Fruit fly (Drosophila melanogaster) whole organism, embryonic: ENCODE measurements around the gene pkaap.

Experiments used
- CG10209 ChIP-seq: fragments of 200-800 bp; sonication (Bioruptor generic); optimal IDR thresholded peaks from 3 replicates; lab custom pipeline; 2017; ENCODE audit warnings: missing biosample characterization, mild to moderate bottlenecking, missing genetic modification characterization, missing genetic modification reagents
- CG10431 ChIP-seq: fragments of 200-800 bp; sonication (Bioruptor generic); optimal IDR thresholded peaks from 3 replicates; lab custom pipeline; 2018; ENCODE audit warnings: missing biosample characterization, mild to moderate bottlenecking, missing genetic modification characterization
- CG12104 ChIP-seq: fragments of 200-800 bp; sonication (Bioruptor generic); optimal IDR thresholded peaks from 3 replicates; lab custom pipeline; 2016; ENCODE audit warnings: missing biosample characterization, missing genetic modification characterization
- CG12236 ChIP-seq: fragments of 200-800 bp; sonication (Bioruptor generic); optimal IDR thresholded peaks from 2 replicates; lab custom pipeline; 2016; ENCODE audit warnings: missing biosample characterization, missing genetic modification characterization
- CG14050 ChIP-seq: fragments of 200-800 bp; sonication (Bioruptor generic); IDR thresholded peaks from 3 replicates; pipeline ENCODE4 v1.3.6; 2022; ENCODE audit warnings: missing biosample characterization, missing genetic modification characterization
- CG15514 ChIP-seq: fragments of 200-800 bp; sonication (Bioruptor generic); optimal IDR thresholded peaks from 3 replicates; lab custom pipeline; 2017; ENCODE audit warnings: missing biosample characterization, missing genetic modification characterization, mild to moderate bottlenecking, moderate library complexity, missing genetic modification reagents
- CG17328 ChIP-seq: fragments of 200-800 bp; sonication (Bioruptor generic); IDR thresholded peaks from 2 replicates; pipeline ENCODE4 v1.3.6; 2022; ENCODE audit warnings: missing biosample characterization, missing genetic modification characterization
- CG2129 ChIP-seq: fragments of 200-800 bp; sonication (Bioruptor generic); IDR thresholded peaks from 2 replicates; pipeline ENCODE4 v1.3.6; 2022; ENCODE audit warnings: missing biosample characterization, missing genetic modification characterization; ENCODE audit not compliant: partially characterized antibody
- CG2889 ChIP-seq: fragments of 200-800 bp; sonication (Bioruptor generic); IDR thresholded peaks from 3 replicates; pipeline ENCODE4 v1.3.6; 2022; ENCODE audit warnings: missing biosample characterization, missing genetic modification characterization
- CG30431 ChIP-seq: fragments of 200-800 bp; sonication (Bioruptor generic); optimal IDR thresholded peaks from 2 replicates; lab custom pipeline; 2017; ENCODE audit warnings: missing biosample characterization, missing genetic modification characterization
- CG33213 ChIP-seq: fragments of 200-800 bp; sonication (Bioruptor generic); optimal IDR thresholded peaks from 3 replicates; lab custom pipeline; 2016; ENCODE audit warnings: missing biosample characterization, missing genetic modification characterization
- CG3407 ChIP-seq: fragments of 200-800 bp; sonication (Bioruptor generic); optimal IDR thresholded peaks from 2 replicates; lab custom pipeline; 2018; ENCODE audit warnings: missing biosample characterization, mild to moderate bottlenecking, missing genetic modification characterization
- CG34422 ChIP-seq: fragments of 200-800 bp; sonication (Bioruptor generic); IDR thresholded peaks from 3 replicates; pipeline ENCODE4 v1.3.6; 2022; ENCODE audit warnings: missing biosample characterization, missing genetic modification characterization
- CG6175 ChIP-seq: fragments of 200-800 bp; sonication (Bioruptor generic); IDR thresholded peaks from 3 replicates; pipeline ENCODE4 v1.3.6; 2022; ENCODE audit warnings: missing biosample characterization, missing genetic modification characterization
- CG6689 ChIP-seq: fragments of 200-800 bp; sonication (Bioruptor generic); IDR thresholded peaks from 2 replicates; pipeline ENCODE4 v1.3.6; 2022; ENCODE audit warnings: missing biosample characterization, missing genetic modification characterization
- CG9437 ChIP-seq: fragments of 200-800 bp; sonication (Bioruptor generic); optimal IDR thresholded peaks from 2 replicates; lab custom pipeline; 2018; ENCODE audit warnings: missing biosample characterization, mild to moderate bottlenecking, missing genetic modification characterization
- Dfd ChIP-seq, 2 experiments: fragments of >200 bp; optimal IDR thresholded peaks; 2 replicates each; lab custom pipeline; 2017; ENCODE audit warnings: missing biosample characterization in 2 of 2, missing genetic modification characterization in 2 of 2
- Dp ChIP-seq: fragments of 200-800 bp; sonication (Bioruptor generic); optimal IDR thresholded peaks from 2 replicates; lab custom pipeline; 2018; ENCODE audit warnings: missing biosample characterization, mild to moderate bottlenecking, missing genetic modification characterization, moderate library complexity
- Fer3 ChIP-seq: fragments of 200-800 bp; sonication (Bioruptor generic); optimal IDR thresholded peaks from 2 replicates; lab custom pipeline; 2018; ENCODE audit warnings: missing biosample characterization, mild to moderate bottlenecking, missing genetic modification characterization, moderate library complexity
- Gug ChIP-seq: fragments of 200-800 bp; sonication (Bioruptor generic); IDR thresholded peaks from 4 replicates; pipeline ENCODE4 v1.3.6; 2022; ENCODE audit warnings: missing biosample characterization, missing genetic modification characterization
- HLHmδ ChIP-seq: fragments of 200-800 bp; sonication (Bioruptor generic); optimal IDR thresholded peaks from 2 replicates; lab custom pipeline; 2018; ENCODE audit warnings: missing biosample characterization, mild to moderate bottlenecking, missing genetic modification characterization, moderate library complexity
- Hmx ChIP-seq: fragments of 200-800 bp; sonication (Bioruptor generic); optimal IDR thresholded peaks from 2 replicates; lab custom pipeline; 2016; ENCODE audit warnings: missing biosample characterization, missing genetic modification characterization
- Hr51 ChIP-seq, 2 experiments: fragments of 200-800 bp; sonication (Bioruptor generic); optimal IDR thresholded peaks; 2 replicates in 1 of 2; 3 replicates in 1 of 2; lab custom pipeline; 2016 to 2018; ENCODE audit warnings: missing biosample characterization in 2 of 2, missing genetic modification characterization in 2 of 2, mild to moderate bottlenecking in 1 of 2, moderate library complexity in 1 of 2
- MBD-R2 ChIP-seq: fragments of 200-800 bp; sonication (Bioruptor generic); IDR thresholded peaks from 2 replicates; pipeline ENCODE4 v1.3.6; 2022; ENCODE audit warnings: missing biosample characterization, missing genetic modification characterization
- Myb ChIP-seq: fragments of 200-800 bp; sonication (Bioruptor generic); optimal IDR thresholded peaks from 2 replicates; lab custom pipeline; 2016; ENCODE audit warnings: missing biosample characterization, missing genetic modification characterization
- NK7.1 ChIP-seq: fragments of 200-800 bp; sonication (Bioruptor generic); optimal IDR thresholded peaks from 3 replicates; lab custom pipeline; 2016; ENCODE audit warnings: missing biosample characterization, missing genetic modification characterization
- Nf-YC ChIP-seq: fragments of 200-800 bp; optimal IDR thresholded peaks from 3 replicates; lab custom pipeline; 2019; ENCODE audit warnings: missing biosample characterization, mild to moderate bottlenecking, missing genetic modification characterization, moderate library complexity
- Opbp ChIP-seq: fragments of 200-800 bp; sonication (Bioruptor generic); IDR thresholded peaks from 3 replicates; pipeline ENCODE4 v1.3.6; 2022; ENCODE audit warnings: missing biosample characterization, missing genetic modification characterization; ENCODE audit not compliant: partially characterized antibody
- Xbp1 ChIP-seq: fragments of 200-800 bp; sonication (Bioruptor generic); optimal IDR thresholded peaks from 3 replicates; lab custom pipeline; 2016; ENCODE audit warnings: missing biosample characterization, mild to moderate bottlenecking, missing genetic modification characterization
- ci ChIP-seq: fragments of 200-800 bp; sonication (Bioruptor generic); IDR thresholded peaks from 3 replicates; pipeline ENCODE4 v1.3.6; 2022; ENCODE audit warnings: missing biosample characterization, missing genetic modification characterization
- crc ChIP-seq: fragments of 200-800 bp; sonication (Bioruptor generic); optimal IDR thresholded peaks from 2 replicates; lab custom pipeline; 2016; ENCODE audit warnings: missing biosample characterization, missing genetic modification characterization
- crol ChIP-seq: fragments of 200-800 bp; sonication (Bioruptor generic); IDR thresholded peaks from 2 replicates; pipeline ENCODE4 v1.3.6; 2022; ENCODE audit warnings: missing biosample characterization, missing genetic modification characterization
- dm ChIP-seq: fragments of 200-800 bp; sonication (Bioruptor generic); optimal IDR thresholded peaks from 3 replicates; lab custom pipeline; 2016; ENCODE audit warnings: missing biosample characterization, missing genetic modification characterization
- emc ChIP-seq: fragments of 200-800 bp; sonication (Bioruptor generic); optimal IDR thresholded peaks from 2 replicates; lab custom pipeline; 2016; ENCODE audit warnings: missing biosample characterization, missing genetic modification characterization
- fd64A ChIP-seq: fragments of 200-800 bp; sonication (Bioruptor generic); optimal IDR thresholded peaks from 3 replicates; lab custom pipeline; 2018; ENCODE audit warnings: missing biosample characterization, mild to moderate bottlenecking, missing genetic modification characterization
- fru ChIP-seq: fragments of >200 bp; optimal IDR thresholded peaks from 2 replicates; lab custom pipeline; 2017
- ftz-f1 ChIP-seq: fragments of 200-800 bp; sonication (Bioruptor generic); optimal IDR thresholded peaks from 2 replicates; lab custom pipeline; 2016; ENCODE audit warnings: missing biosample characterization, missing genetic modification characterization
- hb ChIP-seq: fragments of 200-800 bp; sonication (Bioruptor generic); IDR thresholded peaks from 3 replicates; pipeline ENCODE4 v1.3.6; 2022; ENCODE audit warnings: missing biosample characterization, missing genetic modification characterization; ENCODE audit not compliant: partially characterized antibody
- her ChIP-seq: fragments of 200-800 bp; sonication (Bioruptor generic); optimal IDR thresholded peaks from 2 replicates; lab custom pipeline; 2016; ENCODE audit warnings: missing biosample characterization, missing genetic modification characterization
- kah ChIP-seq: fragments of 200-800 bp; sonication (Bioruptor generic); optimal IDR thresholded peaks from 2 replicates; lab custom pipeline; 2018; ENCODE audit warnings: missing biosample characterization, mild to moderate bottlenecking, missing genetic modification characterization
- lbe ChIP-seq: fragments of 200-800 bp; sonication (Bioruptor generic); optimal IDR thresholded peaks from 2 replicates; lab custom pipeline; 2016; ENCODE audit warnings: missing biosample characterization, mild to moderate bottlenecking, missing genetic modification characterization
- nerfin-2 ChIP-seq: fragments of 200-800 bp; sonication (Bioruptor generic); IDR thresholded peaks from 2 replicates; pipeline ENCODE4 v1.3.6; 2022; ENCODE audit warnings: missing biosample characterization, missing genetic modification characterization; ENCODE audit not compliant: partially characterized antibody
- pfk ChIP-seq: fragments of 200-800 bp; sonication (Bioruptor generic); optimal IDR thresholded peaks from 2 replicates; lab custom pipeline; 2018; ENCODE audit warnings: missing biosample characterization, mild to moderate bottlenecking, missing genetic modification characterization, moderate library complexity
- phol ChIP-seq: fragments of 200-800 bp; sonication (Bioruptor generic); optimal IDR thresholded peaks from 3 replicates; lab custom pipeline; 2018; ENCODE audit warnings: missing biosample characterization, mild to moderate bottlenecking, missing genetic modification characterization, moderate library complexity
- pnt ChIP-seq: fragments of 200-800 bp; sonication (Bioruptor generic); optimal IDR thresholded peaks from 3 replicates; lab custom pipeline; 2016; ENCODE audit warnings: missing biosample characterization, missing genetic modification characterization
- ranshi ChIP-seq: fragments of 200-800 bp; sonication (Bioruptor generic); IDR thresholded peaks from 2 replicates; pipeline ENCODE4 v1.3.6; 2022; ENCODE audit warnings: missing biosample characterization, missing genetic modification characterization
- scrt ChIP-seq: fragments of 200-800 bp; sonication (Bioruptor generic); optimal IDR thresholded peaks from 2 replicates; lab custom pipeline; 2018; ENCODE audit warnings: missing biosample characterization, mild to moderate bottlenecking, missing genetic modification characterization, moderate library complexity
- seq ChIP-seq: fragments of 200-800 bp; sonication (Bioruptor generic); IDR thresholded peaks from 2 replicates; pipeline ENCODE4 v1.3.6; 2022; ENCODE audit warnings: missing biosample characterization, missing genetic modification characterization
- sim ChIP-seq: fragments of 200-800 bp; sonication (Bioruptor generic); IDR thresholded peaks from 2 replicates; pipeline ENCODE4 v1.3.6; 2022; ENCODE audit warnings: missing biosample characterization, missing genetic modification characterization
- tio ChIP-seq: fragments of 200-800 bp; sonication (Bioruptor generic); optimal IDR thresholded peaks from 2 replicates; lab custom pipeline; 2017; ENCODE audit warnings: missing biosample characterization, missing genetic modification characterization, inconsistent platforms
- twi ChIP-seq: fragments of 200-800 bp; optimal IDR thresholded peaks from 2 replicates; lab custom pipeline; 2019; ENCODE audit warnings: missing biosample characterization, mild to moderate bottlenecking, missing genetic modification characterization, moderate library complexity

pkaap gene

dm6 chr2L:16279774-16280252 is 8.3 kb upstream of the pkaap start (continued):
- TF ChIP-seq CG12236 (peak; percentile 81), CG30431 (GFP tag; lab: Kevin White, UChicago) (peak; percentile 75), Nf-YC (peak; percentile 81), MBD-R2 (GFP tag; lab: Robert Waterston, UW) (no peak), her (GFP tag; lab: Kevin White, UChicago) (peak; percentile 58), Gug (peak; percentile 61; the same call in 2 of the 4 replicates), ranshi (GFP tag; lab: Robert Waterston, UW) (peak; percentile 69), pfk (GFP tag; lab: Kevin White, UChicago) (peak; percentile 40), tio (GFP tag; lab: Kevin White, UChicago) (peak; percentile 91), CG12104 (peak; percentile 86), Hmx (GFP tag; lab: Kevin White, UChicago) (peak; percentile 74), ftz-f1 (GFP tag; lab: Kevin White, UChicago) (no peak), ci (GFP tag; lab: Robert Waterston, UW) (peak; percentile 86), Fer3 (peak; percentile 72), CG6175 (GFP tag; lab: Robert Waterston, UW) (no peak), CG10209 (GFP tag; lab: Kevin White, UChicago) (peak; percentile 93), CG15514 (GFP tag; lab: Kevin White, UChicago) (peak; percentile 52), seq (peak; percentile 83), Myb (GFP tag; lab: Kevin White, UChicago) (peak; percentile 46), CG14050 (GFP tag; lab: Robert Waterston, UW) (peak; percentile 82), hb (GFP tag; lab: Robert Waterston, UW) (no peak), CG34422 (GFP tag; lab: Robert Waterston, UW) (peak; percentile 76; the same call in 2 of the 3 replicates), Opbp (0 out of 3 replicates have a peak, but pooled peaks have one; percentile 9), fd64A (GFP tag; lab: Kevin White, UChicago) (peak; percentile 81), Hr51 (GFP tag; optimal IDR thresholded peaks at IDR 0.05; lab: Kevin White, UChicago) (peak; percentile 68 to 97), nerfin-2 (GFP tag; lab: Robert Waterston, UW) (no peak), NK7.1 (GFP tag; lab: Kevin White, UChicago) (peak; percentile 62), emc (peak; percentile 45), Dfd (GFP tag; optimal IDR thresholded peaks at IDR 0.05; lab: Kevin White, UChicago) (no peak), CG2129 (GFP tag; lab: Robert Waterston, UW) (no peak), phol (tag; lab: Kevin White, UChicago) (peak; percentile 96), Dp (no peak), crol (GFP tag; lab: Robert Waterston, UW) (0 out of 2 replicates have a peak, but pooled peaks have one; percentile 8), CG33213 (GFP tag; lab: Kevin White, UChicago) (peak; percentile 65), CG3407 (peak; percentile 87), CG2889 (GFP tag; lab: Robert Waterston, UW) (no peak), dm (GFP tag; lab: Kevin White, UChicago) (peak; percentile 52), HLHmδ (GFP tag; lab: Kevin White, UChicago) (no peak), lbe (GFP tag; lab: Kevin White, UChicago) (peak; percentile 27), crc (peak; percentile 11), pnt (peak; percentile 90), CG9437 (peak; percentile 93), Xbp1 (GFP tag; lab: Kevin White, UChicago) (peak; percentile 96), CG6689 (GFP tag; lab: Robert Waterston, UW) (peak; percentile 84), sim (peak; percentile 57; the same call in 1 of the 2 replicates), scrt (peak; percentile 74), CG17328 (GFP tag; lab: Robert Waterston, UW) (peak; percentile 83), CG10431 (GFP tag; lab: Kevin White, UChicago) (peak; percentile 76), twi (peak; percentile 92), fru (lab: Kevin White, UChicago) (no peak), kah (peak; percentile 84)
